Fruit fly (Drosophila melanogaster): Measurements from ENCODE around the gene Rab26.

Rab26 gene

dm6 chr3L:21301737-21302487 is 16.7 kb upstream of the Rab26 start:
- TF ChIP-seq EcR (GFP tag; optimal IDR thresholded peaks at IDR 0.05) (no peak), Dll (optimal IDR thresholded peaks at IDR 0.05) (no peak), psq (optimal IDR thresholded peaks at IDR 0.05) (no peak), CG8478 (optimal IDR thresholded peaks at IDR 0.05) (no peak), pan (optimal IDR thresholded peaks at IDR 0.05) (no peak), usp (GFP tag; optimal IDR thresholded peaks at IDR 0.05) (no peak)

DNA sequence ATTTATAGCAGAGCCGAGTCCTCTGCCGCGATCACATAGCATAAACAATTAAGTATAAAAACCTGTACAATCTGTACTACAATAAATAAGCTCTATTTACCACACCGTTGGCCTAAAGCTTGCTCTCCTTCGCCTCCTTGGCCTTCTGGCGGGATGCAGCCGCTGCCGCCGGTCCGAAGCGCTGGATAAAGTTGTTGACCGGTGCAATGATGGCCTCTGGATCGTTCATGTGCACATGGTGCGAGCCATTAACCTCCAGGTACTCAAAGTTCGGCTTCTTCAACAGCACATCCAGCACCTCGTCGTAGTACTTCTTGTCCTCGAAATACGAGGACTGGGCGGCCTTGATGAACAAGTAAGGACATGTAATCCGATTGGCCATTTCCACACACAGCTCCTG is 16.1 kb upstream of the Rab26 start:
- TF ChIP-seq psq (optimal IDR thresholded peaks at IDR 0.05) (no peak), Dll (optimal IDR thresholded peaks at IDR 0.05) (no peak), CG8478 (optimal IDR thresholded peaks at IDR 0.05) (no peak), EcR (GFP tag; optimal IDR thresholded peaks at IDR 0.05) (no peak), pan (optimal IDR thresholded peaks at IDR 0.05) (no peak), usp (GFP tag; optimal IDR thresholded peaks at IDR 0.05) (no peak)

- TF ChIP-seq usp (GFP tag; optimal IDR thresholded peaks at IDR 0.05) (no peak), psq (optimal IDR thresholded peaks at IDR 0.05) (no peak), Dll (optimal IDR thresholded peaks at IDR 0.05) (no peak), CG8478 (optimal IDR thresholded peaks at IDR 0.05) (no peak), pan (optimal IDR thresholded peaks at IDR 0.05) (no peak), EcR (GFP tag; optimal IDR thresholded peaks at IDR 0.05) (no peak)
Measured at dm6 chr3L:21303659-21304058, 14.9 kb upstream of the Rab26 start.

DNA sequence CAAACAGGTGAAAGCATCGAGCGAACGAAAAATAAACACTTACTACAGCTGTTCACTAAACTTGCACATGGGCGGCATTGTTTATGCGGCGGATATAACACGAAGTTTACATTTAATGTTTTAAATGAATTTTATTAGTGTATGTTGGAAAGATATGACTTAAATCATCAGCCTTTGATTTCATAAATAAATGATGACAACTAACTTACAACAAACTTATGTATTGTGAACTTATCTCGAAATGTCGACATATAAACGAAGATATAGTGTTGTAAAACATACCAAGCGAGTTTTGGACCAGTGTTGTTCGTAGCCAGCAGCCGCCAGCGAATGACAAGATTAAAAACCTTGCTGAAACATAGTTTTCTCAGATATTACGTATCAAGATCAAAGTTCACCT is 14.2 kb upstream of the Rab26 start, which contains the start of the genes CG11309 and CG7632:
Gene CG11309, minus strand, starts transcription at position 259 of the 400 bp plus-strand sequence.
Gene CG7632, plus strand, starts transcription at position 298 of the 400 bp plus-strand sequence.
- TF ChIP-seq psq (optimal IDR thresholded peaks at IDR 0.05) = no peak
- TF ChIP-seq CG8478 (optimal IDR thresholded peaks at IDR 0.05) = no peak
- no peak for TF ChIP-seq EcR (GFP tag; optimal IDR thresholded peaks at IDR 0.05)
- no peak for TF ChIP-seq pan (optimal IDR thresholded peaks at IDR 0.05)
- no peak for TF ChIP-seq Dll (optimal IDR thresholded peaks at IDR 0.05)
- no peak for TF ChIP-seq usp (GFP tag; optimal IDR thresholded peaks at IDR 0.05)

DNA sequence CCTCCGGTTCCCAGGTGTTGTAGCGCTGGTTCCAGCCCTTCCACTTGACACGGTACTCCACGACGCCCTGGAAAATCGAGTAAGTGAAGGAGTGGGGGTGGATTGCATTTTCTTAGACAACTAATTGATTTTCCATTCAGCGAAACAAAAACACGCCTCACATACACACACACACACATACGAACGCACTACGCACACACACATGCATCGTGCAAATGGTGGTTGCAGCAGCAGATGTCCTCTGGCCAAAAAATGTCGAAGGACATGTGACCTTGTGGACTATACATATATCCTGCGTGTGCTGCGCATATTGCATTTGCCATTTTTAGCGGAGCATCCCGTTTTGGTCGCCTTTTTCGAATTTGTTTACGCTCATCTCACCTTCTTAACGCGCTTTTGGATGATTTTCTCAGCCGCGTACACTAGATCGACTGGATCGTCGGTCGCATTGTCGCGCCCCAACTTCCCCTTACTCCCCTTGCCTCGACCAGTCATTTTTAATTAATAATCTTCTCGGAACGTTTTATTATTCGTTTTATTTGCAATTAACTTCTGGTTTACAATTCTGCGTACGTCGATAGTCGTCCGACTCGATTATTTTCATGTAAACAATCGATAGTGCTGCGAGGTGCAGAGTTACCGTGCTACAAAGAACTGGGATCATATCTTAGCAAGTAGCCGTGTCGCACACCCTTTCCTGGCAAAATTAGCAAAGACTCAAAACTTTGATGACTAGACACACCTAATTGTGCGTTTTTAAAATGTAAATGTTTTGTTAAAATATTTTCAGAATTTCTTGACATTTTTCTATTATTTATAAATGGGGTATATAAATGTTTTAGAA is 936 bp upstream of the Rab26 start, which contains the start of gene Pc:
Gene Pc, minus strand, starts transcription at position 605 of the 844 bp plus-strand sequence.
- TF ChIP-seq CG8478 (optimal IDR thresholded peaks at IDR 0.05) = no peak

- TF ChIP-seq psq (optimal IDR thresholded peaks at IDR 0.05) (no peak), Dll (optimal IDR thresholded peaks at IDR 0.05) (no peak), usp (GFP tag; optimal IDR thresholded peaks at IDR 0.05) (no peak), CG8478 (optimal IDR thresholded peaks at IDR 0.05) (no peak), pan (optimal IDR thresholded peaks at IDR 0.05) (no peak), EcR (GFP tag; optimal IDR thresholded peaks at IDR 0.05) (no peak)
Measured at dm6 chr3L:21319313-21319907, 836 bp downstream of the Rab26 start.

- TF ChIP-seq CG8478 (optimal IDR thresholded peaks at IDR 0.05) (no peak), psq (optimal IDR thresholded peaks at IDR 0.05) (no peak), usp (GFP tag; optimal IDR thresholded peaks at IDR 0.05) (no peak), EcR (GFP tag; optimal IDR thresholded peaks at IDR 0.05) (no peak), pan (optimal IDR thresholded peaks at IDR 0.05) (no peak), Dll (optimal IDR thresholded peaks at IDR 0.05) (no peak)
Measured at dm6 chr3L:21319957-21320356, 1.4 kb downstream of the Rab26 start.

dm6 chr3L:21321807-21322503 is 3.4 kb downstream of the Rab26 start:
- no peak for TF ChIP-seq Dll (optimal IDR thresholded peaks at IDR 0.05)
- no peak for TF ChIP-seq CG8478 (optimal IDR thresholded peaks at IDR 0.05)
- no peak for TF ChIP-seq usp (GFP tag; optimal IDR thresholded peaks at IDR 0.05)
- TF ChIP-seq EcR (GFP tag; optimal IDR thresholded peaks at IDR 0.05) = no peak

DNA sequence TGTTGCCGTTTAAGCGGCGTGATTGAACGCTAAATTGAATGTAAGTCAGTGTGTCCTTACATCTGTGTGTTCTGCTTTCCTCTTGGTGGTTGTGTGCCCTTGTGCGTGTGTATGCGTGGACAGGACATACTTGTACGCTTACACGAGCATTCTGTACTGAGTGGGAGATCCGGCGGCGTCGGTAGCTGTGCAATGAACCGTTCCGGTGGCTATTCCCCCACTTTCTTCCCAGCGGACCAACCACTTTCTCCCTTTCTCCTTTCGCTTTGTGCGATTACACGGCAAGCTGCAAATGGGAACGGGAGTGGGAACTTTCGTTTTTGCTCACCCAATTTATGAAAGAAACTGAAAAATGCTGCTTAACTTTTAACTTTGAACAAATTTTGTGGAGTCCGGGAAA is 6.2 kb downstream of the Rab26 start:
- TF ChIP-seq EcR (GFP tag; optimal IDR thresholded peaks at IDR 0.05) = no peak
- TF ChIP-seq CG8478 (optimal IDR thresholded peaks at IDR 0.05) = no peak
- TF ChIP-seq psq (optimal IDR thresholded peaks at IDR 0.05) = no peak

dm6 chr3L:21334999-21335631 is 16.5 kb downstream of the Rab26 start, which contains the start of gene Tsr1:
Tsr1 (plus strand) TSS chr3L:21335215.
- no peak for TF ChIP-seq usp (GFP tag; optimal IDR thresholded peaks at IDR 0.05)
- no peak for TF ChIP-seq EcR (GFP tag; optimal IDR thresholded peaks at IDR 0.05)
- TF ChIP-seq psq (optimal IDR thresholded peaks at IDR 0.05) = no peak
- no peak for TF ChIP-seq pan (optimal IDR thresholded peaks at IDR 0.05)
- no peak for TF ChIP-seq CG8478 (optimal IDR thresholded peaks at IDR 0.05)
- no peak for TF ChIP-seq Dll (optimal IDR thresholded peaks at IDR 0.05)

- TF ChIP-seq usp (GFP tag; optimal IDR thresholded peaks at IDR 0.05) (no peak), psq (optimal IDR thresholded peaks at IDR 0.05) (no peak), Dll (optimal IDR thresholded peaks at IDR 0.05) (no peak), EcR (GFP tag; optimal IDR thresholded peaks at IDR 0.05) (no peak), CG8478 (optimal IDR thresholded peaks at IDR 0.05) (no peak), pan (optimal IDR thresholded peaks at IDR 0.05) (no peak)
Measured at dm6 chr3L:21342592-21342991, 24.0 kb downstream of the Rab26 start.
